Worm (Caenorhabditis elegans) whole organism, early embryonic: ENCODE data around the gene dhs-31.

Experiments used
- aly-1 ChIP-seq: sonication (generic microtip); optimal IDR thresholded peaks from 2 replicates; lab custom pipeline; 2016; ENCODE audit warnings: missing genetic modification characterization, missing compliant biosample characterization
- ama-1 ChIP-seq: fragments of 150-350 bp; optimal IDR thresholded peaks from 2 replicates; lab custom pipeline; 2014
- hmbx-1 ChIP-seq: sonication (generic microtip); optimal IDR thresholded peaks from 2 replicates; lab custom pipeline; 2016; ENCODE audit warnings: mild to moderate bottlenecking, missing genetic modification characterization, missing compliant biosample characterization
- pes-1 ChIP-seq: fragments of 200-800 bp; sonication (Bioruptor generic); IDR thresholded peaks from 2 replicates; pipeline ENCODE4 v1.3.6; 2022; ENCODE audit warnings: missing genetic modification reagents, missing genetic modification characterization, missing compliant biosample characterization
- tbx-11 ChIP-seq: fragments of 200-800 bp; sonication (Bioruptor generic); IDR thresholded peaks from 2 replicates; pipeline ENCODE4 v1.3.6; 2022; ENCODE audit warnings: missing genetic modification characterization, missing compliant biosample characterization

DNA sequence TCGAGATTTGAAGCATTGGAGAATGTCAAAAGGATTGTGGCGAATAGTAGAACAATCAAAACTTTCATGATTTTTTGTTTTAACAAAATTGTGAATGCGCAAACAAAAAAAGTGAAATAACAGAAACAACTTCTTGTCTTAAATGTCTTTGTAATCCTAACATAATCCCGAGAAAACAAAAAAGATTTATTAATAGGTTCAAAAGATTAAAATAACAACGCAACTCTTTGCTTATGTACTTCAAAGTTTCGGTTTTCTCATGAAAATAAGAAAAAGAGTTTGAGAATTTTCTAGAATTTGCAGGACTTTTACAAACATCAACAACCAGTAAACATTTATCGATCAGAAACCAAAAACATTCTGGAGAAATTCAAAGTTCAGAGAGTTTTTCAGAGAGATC is 49.1 kb upstream of the dhs-31 start, which contains the start of gene ttr-39:
- TF ChIP-seq aly-1 (tag; lab: Kevin White, UChicago) = no peak
- no peak for TF ChIP-seq pes-1 (GFP tag; lab: Robert Waterston, UW)
- no peak for TF ChIP-seq ama-1
- no peak for TF ChIP-seq tbx-11 (GFP tag; lab: Robert Waterston, UW)
- no peak for TF ChIP-seq hmbx-1
